Worm (Caenorhabditis elegans): ENCODE data around the gene C34F11.5.
A peak's percentile ranks its signal among the peaks of the same experiment; 100 is the strongest.

The C34F11.5 gene

DNA sequence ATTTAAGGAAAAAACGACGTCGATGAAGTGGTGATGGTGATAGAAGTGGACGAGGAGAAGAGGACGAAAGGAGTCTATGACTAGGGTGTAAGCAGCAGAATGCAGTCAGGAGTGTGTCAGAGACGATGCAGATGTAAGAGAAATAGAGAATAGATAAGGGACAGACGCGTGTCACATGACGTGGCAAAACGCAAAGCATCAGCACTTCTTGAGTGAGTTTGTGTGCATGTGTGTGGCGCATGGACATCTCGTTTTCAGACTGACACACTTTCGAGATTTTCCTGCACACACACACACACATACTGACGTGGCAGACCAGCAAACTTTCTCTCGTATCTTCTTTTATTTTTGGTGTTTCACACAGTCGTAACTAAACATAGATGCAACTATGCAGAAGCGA lies 13.2 kb upstream of the C34F11.5 start (continued):
- TF ChIP-seq tbx-2 (tag; optimal IDR thresholded peaks at IDR 0.05) (peak; percentile 30), pqm-1 (tag; optimal IDR thresholded peaks at IDR 0.05) (peak; percentile 56), isw-1 (GFP tag; IDR thresholded peaks at IDR 0.05) (no peak), ceh-82 (tag; optimal IDR thresholded peaks at IDR 0.05) (peak in 2 of 3 experiments; percentile 35 to 36), hlh-4 (tag; optimal IDR thresholded peaks at IDR 0.05) (no peak), C16A3.4 (tag; optimal IDR thresholded peaks at IDR 0.05) (peak; percentile 15), fkh-10 (GFP tag; optimal IDR thresholded peaks at IDR 0.05) (no peak), nhr-11 (tag; optimal IDR thresholded peaks at IDR 0.05) (no peak), ces-1 (GFP tag; optimal IDR thresholded peaks at IDR 0.05) (no peak), irx-1 (tag; optimal IDR thresholded peaks at IDR 0.05) (peak; percentile 9), sptf-1 (tag; optimal IDR thresholded peaks at IDR 0.05) (no peak), hpl-2 (GFP tag; optimal IDR thresholded peaks at IDR 0.05) (no peak), mdl-1 (tag; optimal IDR thresholded peaks at IDR 0.05) (peak in 1 of 2 experiments; percentile 80), ceh-63 (GFP tag; optimal IDR thresholded peaks at IDR 0.05) (no peak), Y116A8C.19 (tag; optimal IDR thresholded peaks at IDR 0.05; ENCODE audit: borderline replicate concordance) (no peak), pag-3 (tag; optimal IDR thresholded peaks at IDR 0.05; ENCODE audit: borderline replicate concordance, insufficient read depth) (no peak), lin-14 (GFP tag; optimal IDR thresholded peaks at IDR 0.05) (peak; percentile 82), zip-4 (GFP tag; optimal IDR thresholded peaks at IDR 0.05) (no peak), nhr-90 (tag; optimal IDR thresholded peaks at IDR 0.05; ENCODE audit: poor library complexity) (peak; percentile 45), swsn-7 (tag; optimal IDR thresholded peaks at IDR 0.05) (peak; percentile 57), elt-3 (tag; optimal IDR thresholded peaks at IDR 0.05) (peak in 2 of 6 experiments; percentile 6 to 20), lsy-2 (tag; optimal IDR thresholded peaks at IDR 0.05) (peak; percentile 57 to 67), ceh-90 (tag; optimal IDR thresholded peaks at IDR 0.05) (no peak), lin-13 (GFP tag; optimal IDR thresholded peaks at IDR 0.05) (peak; percentile 38), mab-9 (GFP tag; IDR thresholded peaks at IDR 0.05) (no peak), sox-4 (tag; optimal IDR thresholded peaks at IDR 0.05) (no peak), fkh-4 (tag; optimal IDR thresholded peaks at IDR 0.05; ENCODE audit: borderline replicate concordance) (no peak), lin-39 (tag; optimal IDR thresholded peaks at IDR 0.05) (no peak), lin-35 (GFP tag; optimal IDR thresholded peaks at IDR 0.05) (peak; percentile 58 to 76), unc-86 (tag; optimal IDR thresholded peaks at IDR 0.05) (no peak), lir-3 (tag; optimal IDR thresholded peaks at IDR 0.05; ENCODE audit: poor library complexity) (peak; percentile 53), skn-1 (tag; optimal IDR thresholded peaks at IDR 0.05) (no peak), dsc-1 (tag; optimal IDR thresholded peaks at IDR 0.05) (peak; percentile 34), nhr-85 (tag) (peak; percentile 85), C34B4.2 (tag; optimal IDR thresholded peaks at IDR 0.05) (no peak), elt-2 (tag; optimal IDR thresholded peaks at IDR 0.05) (peak; percentile 97)

DNA sequence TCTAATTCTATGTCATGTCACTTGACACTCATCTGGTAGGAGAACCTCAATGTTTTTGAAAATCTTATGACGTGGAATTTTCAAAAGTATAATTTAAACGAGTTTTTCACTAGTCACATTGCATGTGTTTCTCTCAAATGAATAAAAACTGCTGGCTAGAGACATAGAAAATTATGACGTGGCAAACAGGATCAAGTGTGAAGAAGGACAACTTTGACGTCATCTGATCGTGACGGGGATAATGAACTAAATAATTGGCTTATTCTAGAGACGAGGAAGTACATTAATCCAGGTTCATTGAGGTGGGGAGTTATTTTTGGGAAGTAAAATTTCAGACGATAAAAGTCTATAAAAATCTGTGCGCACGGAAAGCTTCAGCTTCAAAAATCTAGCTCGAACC lies 12.4 kb upstream of the C34F11.5 start:
- no peak for TF ChIP-seq unc-62 (GFP tag; optimal IDR thresholded peaks at IDR 0.05)
- TF ChIP-seq lin-14 (GFP tag; optimal IDR thresholded peaks at IDR 0.05), result peak; percentile 18
- TF ChIP-seq nhr-28 (tag; optimal IDR thresholded peaks at IDR 0.05), result no peak
- peak; percentile 22 for TF ChIP-seq nhr-47 (tag; optimal IDR thresholded peaks at IDR 0.05)
- peak; percentile 9 for TF ChIP-seq nhr-20 (tag; optimal IDR thresholded peaks at IDR 0.05)
- peak; percentile 44 for TF ChIP-seq nhr-71 (tag; optimal IDR thresholded peaks at IDR 0.05)
- no peak for TF ChIP-seq aly-2 (tag; optimal IDR thresholded peaks at IDR 0.05)
- no peak for TF ChIP-seq mep-1 (tag; optimal IDR thresholded peaks at IDR 0.05)
- TF ChIP-seq swsn-7 (tag; optimal IDR thresholded peaks at IDR 0.05), result peak; percentile 3
- TF ChIP-seq blmp-1 (tag; optimal IDR thresholded peaks at IDR 0.05), result peak; percentile 19
- no peak for TF ChIP-seq sup-37 (GFP tag; optimal IDR thresholded peaks at IDR 0.05)
- TF ChIP-seq elt-2 (tag; optimal IDR thresholded peaks at IDR 0.05), result no peak
- peak; percentile 63 for TF ChIP-seq dsc-1 (tag; optimal IDR thresholded peaks at IDR 0.05)
- TF ChIP-seq ztf-4 (tag; optimal IDR thresholded peaks at IDR 0.05), result peak; percentile 16
- TF ChIP-seq nhr-85 (tag), result peak; percentile 52

All from whole organism, L1 larva.